Fruit fly (Drosophila melanogaster): ENCODE results near the gene RhoGAP92B.
A peak's percentile ranks its signal among the peaks of the same experiment; 100 is the strongest.

The RhoGAP92B gene

dm6 chr3R:19892046-19892445 lies 12.9 kb upstream of the RhoGAP92B start (continued):
- TF ChIP-seq CG9727 (GFP tag; optimal IDR thresholded peaks at IDR 0.05), result peak; percentile 62
- TF ChIP-seq klu (GFP tag; IDR thresholded peaks at IDR 0.05), result peak; percentile 50; the same call in 1 of the 2 replicates
- TF ChIP-seq CG8089 (GFP tag; optimal IDR thresholded peaks at IDR 0.05), result peak; percentile 31
- TF ChIP-seq Spps (tag; optimal IDR thresholded peaks at IDR 0.05), result peak; percentile 51
- peak; percentile 71 for TF ChIP-seq sisA (GFP tag; IDR thresholded peaks at IDR 0.05)
- TF ChIP-seq oc (tag; optimal IDR thresholded peaks at IDR 0.05), result no peak
- no peak for TF ChIP-seq tup (GFP tag; optimal IDR thresholded peaks at IDR 0.05)
- no peak for TF ChIP-seq CG30020 (tag; optimal IDR thresholded peaks at IDR 0.05)
- 0 out of 2 replicates have a peak, but pooled peaks have one; percentile 47 for TF ChIP-seq rib (GFP tag; IDR thresholded peaks at IDR 0.05)
- TF ChIP-seq PHDP (tag; optimal IDR thresholded peaks at IDR 0.05), result peak; percentile 71
- peak; percentile 59 for TF ChIP-seq CG10654 (GFP tag; optimal IDR thresholded peaks at IDR 0.05)
- TF ChIP-seq jing (GFP tag; optimal IDR thresholded peaks at IDR 0.05), result peak; percentile 41
- TF ChIP-seq sug (tag; optimal IDR thresholded peaks at IDR 0.05), result peak; percentile 58
- TF ChIP-seq CG14667 (GFP tag; IDR thresholded peaks at IDR 0.05), result peak; percentile 66
- peak; percentile 61 for TF ChIP-seq Ssrp (tag; optimal IDR thresholded peaks at IDR 0.05)
- 0 out of 2 replicates have a peak, but pooled peaks have one; percentile 25 for TF ChIP-seq Scr (GFP tag; IDR thresholded peaks at IDR 0.05; ENCODE audit: partially characterized antibody)
- TF ChIP-seq Hmx (GFP tag; optimal IDR thresholded peaks at IDR 0.05), result no peak
- TF ChIP-seq Dp (GFP tag; optimal IDR thresholded peaks at IDR 0.05), result no peak
- peak; percentile 63 for TF ChIP-seq CG10147 (GFP tag; optimal IDR thresholded peaks at IDR 0.05)
- TF ChIP-seq CG18476 (GFP tag; optimal IDR thresholded peaks at IDR 0.05), result peak; percentile 49
- TF ChIP-seq CG17568 (GFP tag; optimal IDR thresholded peaks at IDR 0.05), result peak; percentile 59
- TF ChIP-seq gsb (GFP tag; IDR thresholded peaks at IDR 0.05), result no peak; the same call in 1 of the 2 replicates
- peak; percentile 58 for TF ChIP-seq CG15696 (tag; optimal IDR thresholded peaks at IDR 0.05)
- peak; percentile 35 for TF ChIP-seq CG17802 (tag; optimal IDR thresholded peaks at IDR 0.05)
- peak; percentile 41 for TF ChIP-seq Jarid2 (GFP tag; optimal IDR thresholded peaks at IDR 0.05)
- TF ChIP-seq scrt (GFP tag; optimal IDR thresholded peaks at IDR 0.05), result peak; percentile 26
- TF ChIP-seq CG11723 (GFP tag; optimal IDR thresholded peaks at IDR 0.05), result peak; percentile 52
- peak; percentile 73; the same call in 3 of the 4 replicates for TF ChIP-seq Gug (GFP tag; IDR thresholded peaks at IDR 0.05)
- no peak for TF ChIP-seq Dip2 (GFP tag; IDR thresholded peaks at IDR 0.05)
- TF ChIP-seq CG3847 (GFP tag; IDR thresholded peaks at IDR 0.05), result peak; percentile 63
- peak; percentile 33 for TF ChIP-seq luna (GFP tag; optimal IDR thresholded peaks at IDR 0.05)
- TF ChIP-seq CG34376 (GFP tag; optimal IDR thresholded peaks at IDR 0.05), result peak; percentile 20
- TF ChIP-seq onecut (GFP tag; IDR thresholded peaks at IDR 0.05), result peak; percentile 65
- no peak for TF ChIP-seq pita (GFP tag; optimal IDR thresholded peaks at IDR 0.05)
- TF ChIP-seq CG9932 (GFP tag; IDR thresholded peaks at IDR 0.05), result peak; percentile 78
- TF ChIP-seq disco-r (GFP tag; optimal IDR thresholded peaks at IDR 0.05), result peak; percentile 30
- peak; percentile 81 for TF ChIP-seq ci (GFP tag; IDR thresholded peaks at IDR 0.05)
- TF ChIP-seq CG8388 (GFP tag; optimal IDR thresholded peaks at IDR 0.05), result peak; percentile 61
- TF ChIP-seq cad (GFP tag; optimal IDR thresholded peaks at IDR 0.05), result no peak
- TF ChIP-seq CG6683 (GFP tag; optimal IDR thresholded peaks at IDR 0.05), result peak; percentile 11
- peak; percentile 45 for TF ChIP-seq CG1602 (GFP tag; optimal IDR thresholded peaks at IDR 0.05)
- TF ChIP-seq vvl (GFP tag; IDR thresholded peaks at IDR 0.05), result peak; percentile 85
- peak; percentile 55 for TF ChIP-seq HLH54F (GFP tag; optimal IDR thresholded peaks at IDR 0.05)
- TF ChIP-seq gt (GFP tag; IDR thresholded peaks at IDR 0.05), result peak; percentile 26; the same call in 1 of the 2 replicates
- TF ChIP-seq shn (GFP tag; optimal IDR thresholded peaks at IDR 0.05), result peak; percentile 75
- TF ChIP-seq CG15011 (GFP tag; optimal IDR thresholded peaks at IDR 0.05), result peak; percentile 43
- peak; percentile 31 for TF ChIP-seq Neu2 (GFP tag; optimal IDR thresholded peaks at IDR 0.05; ENCODE audit: borderline replicate concordance)
- TF ChIP-seq CG16863 (GFP tag; optimal IDR thresholded peaks at IDR 0.05), result peak; percentile 66
- no peak for TF ChIP-seq pzg (GFP tag; optimal IDR thresholded peaks at IDR 0.05)
- peak; percentile 50 for TF ChIP-seq CG10274 (GFP tag; optimal IDR thresholded peaks at IDR 0.05)
- TF ChIP-seq CG2889 (GFP tag; IDR thresholded peaks at IDR 0.05), result no peak

Measured in whole organism, embryonic.